Worm (Caenorhabditis elegans): ENCODE measurements around the gene srz-15.

The srz-15 gene

ce11 chrIV:12936221-12936776 lies 20.7 kb downstream of the srz-15 start, which contains the start of the genes cld-1 and dod-21:
Gene cld-1, minus strand, starts transcription at chrIV:12936271.
Gene dod-21, plus strand, starts transcription at chrIV:12936738.
- TF ChIP-seq gmeb-2 (tag; optimal IDR thresholded peaks at IDR 0.05): no peak
- TF ChIP-seq elt-2 (tag; optimal IDR thresholded peaks at IDR 0.05): peak; percentile 70

ce11 chrIV:12941254-12941653 lies 25.7 kb downstream of the srz-15 start, which contains the start of gene dod-24:
Gene dod-24, minus strand, starts transcription at chrIV:12941354.
- TF ChIP-seq ets-4 (tag; optimal IDR thresholded peaks at IDR 0.05): no peak
- no peak for TF ChIP-seq pha-2 (tag; optimal IDR thresholded peaks at IDR 0.05)
- TF ChIP-seq hlh-13 (GFP tag; optimal IDR thresholded peaks at IDR 0.05): no peak
- no peak for TF ChIP-seq ceh-14 (tag; optimal IDR thresholded peaks at IDR 0.05)
- TF ChIP-seq ceh-34 (tag; optimal IDR thresholded peaks at IDR 0.05): no peak
- no peak for TF ChIP-seq sox-2 (GFP tag; IDR thresholded peaks at IDR 0.05)
- TF ChIP-seq ceh-6 (GFP tag; optimal IDR thresholded peaks at IDR 0.05): no peak
- no peak for TF ChIP-seq C38D4.7 (GFP tag; optimal IDR thresholded peaks at IDR 0.05)

ce11 chrIV:12942633-12943032 lies 27.1 kb downstream of the srz-15 start, which contains the start of gene dct-19:
Gene dct-19, plus strand, starts transcription at chrIV:12942933.
- no peak for TF ChIP-seq C38D4.7 (GFP tag; optimal IDR thresholded peaks at IDR 0.05)
- TF ChIP-seq ref-2 (tag; optimal IDR thresholded peaks at IDR 0.05): no peak
- TF ChIP-seq fkh-6 (tag; optimal IDR thresholded peaks at IDR 0.05): no peak
- TF ChIP-seq rnt-1 (tag; optimal IDR thresholded peaks at IDR 0.05): no peak
- TF ChIP-seq fkh-10 (GFP tag; optimal IDR thresholded peaks at IDR 0.05): no peak
- TF ChIP-seq eyg-1 (tag; optimal IDR thresholded peaks at IDR 0.05): no peak
- no peak for TF ChIP-seq ceh-34 (tag; optimal IDR thresholded peaks at IDR 0.05)
- no peak for TF ChIP-seq pag-3 (tag; optimal IDR thresholded peaks at IDR 0.05; ENCODE audit: borderline replicate concordance)
- TF ChIP-seq pros-1 (tag; optimal IDR thresholded peaks at IDR 0.05): no peak
- no peak for TF ChIP-seq ama-1 (optimal IDR thresholded peaks at IDR 0.05)
- no peak for TF ChIP-seq unc-86 (tag; optimal IDR thresholded peaks at IDR 0.05)
- no peak for TF ChIP-seq dmd-4 (tag; optimal IDR thresholded peaks at IDR 0.05; ENCODE audit: borderline replicate concordance)
- no peak for TF ChIP-seq tbx-2 (tag; optimal IDR thresholded peaks at IDR 0.05)
- no peak for TF ChIP-seq ztf-16 (tag; optimal IDR thresholded peaks at IDR 0.05)
- no peak for TF ChIP-seq ets-4 (tag; optimal IDR thresholded peaks at IDR 0.05)
- TF ChIP-seq ceh-30 (tag; optimal IDR thresholded peaks at IDR 0.05): no peak
- TF ChIP-seq ceh-14 (tag; optimal IDR thresholded peaks at IDR 0.05): no peak
- TF ChIP-seq hlh-15 (tag; optimal IDR thresholded peaks at IDR 0.05): no peak
- TF ChIP-seq ttx-3 (tag; optimal IDR thresholded peaks at IDR 0.05): no peak
- TF ChIP-seq tbx-7 (tag; optimal IDR thresholded peaks at IDR 0.05): no peak

- TF ChIP-seq pha-4 (tag; optimal IDR thresholded peaks at IDR 0.05): no peak
- no peak for TF ChIP-seq tbx-7 (tag; optimal IDR thresholded peaks at IDR 0.05)
- TF ChIP-seq F13H6.1 (tag; optimal IDR thresholded peaks at IDR 0.05): no peak
- no peak for TF ChIP-seq che-1 (tag; optimal IDR thresholded peaks at IDR 0.05)
- no peak for TF ChIP-seq hlh-6 (tag; optimal IDR thresholded peaks at IDR 0.05)
- no peak for TF ChIP-seq hlh-8 (tag; optimal IDR thresholded peaks at IDR 0.05)
- TF ChIP-seq rnt-1 (tag; optimal IDR thresholded peaks at IDR 0.05): no peak
- TF ChIP-seq dve-1 (tag; optimal IDR thresholded peaks at IDR 0.05): no peak
- no peak for TF ChIP-seq lim-6 (tag; optimal IDR thresholded peaks at IDR 0.05)
- TF ChIP-seq ceh-45 (GFP tag; IDR thresholded peaks at IDR 0.05): no peak
- TF ChIP-seq pat-9 (tag; optimal IDR thresholded peaks at IDR 0.05): no peak
- TF ChIP-seq dmd-4 (tag; optimal IDR thresholded peaks at IDR 0.05; ENCODE audit: borderline replicate concordance): no peak
- TF ChIP-seq ref-2 (tag; optimal IDR thresholded peaks at IDR 0.05): no peak
- TF ChIP-seq Y22D7AL.16 (tag; optimal IDR thresholded peaks at IDR 0.05): no peak
Measured at ce11 chrIV:12946488-12946887, 30.9 kb downstream of the srz-15 start, which contains the start of gene F55G11.1. Gene F55G11.1, minus strand, starts transcription at chrIV:12946588.
